Worm (Caenorhabditis elegans) whole organism, L4/young adult: ENCODE data around the gene Y43F8B.15.

Source experiments
- W03F9.2 ChIP-seq: fragments of 150-350 bp; optimal IDR thresholded peaks from 2 replicates; lab custom pipeline; 2014; ENCODE audit warnings: missing biosample characterization, missing genetic modification characterization
- dao-5 ChIP-seq: sonication (generic microtip); optimal IDR thresholded peaks from 2 replicates; lab custom pipeline; 2016; ENCODE audit warnings: missing genotype, missing genetic modification characterization, moderate library complexity, missing compliant biosample characterization
- him-1 ChIP-seq: sonication (generic microtip); optimal IDR thresholded peaks from 2 replicates; lab custom pipeline; 2016; ENCODE audit warnings: missing genotype, missing genetic modification reagents, missing genetic modification characterization, missing compliant biosample characterization

Y43F8B.15 gene

ce11 chrV:19443599-19443998 is 18.3 kb downstream of the Y43F8B.15 start:
- TF ChIP-seq W03F9.2 (tag; lab: Kevin White, UChicago): no peak
- no peak for TF ChIP-seq dao-5 (tag; lab: Kevin White, UChicago)
- TF ChIP-seq him-1: no peak

DNA sequence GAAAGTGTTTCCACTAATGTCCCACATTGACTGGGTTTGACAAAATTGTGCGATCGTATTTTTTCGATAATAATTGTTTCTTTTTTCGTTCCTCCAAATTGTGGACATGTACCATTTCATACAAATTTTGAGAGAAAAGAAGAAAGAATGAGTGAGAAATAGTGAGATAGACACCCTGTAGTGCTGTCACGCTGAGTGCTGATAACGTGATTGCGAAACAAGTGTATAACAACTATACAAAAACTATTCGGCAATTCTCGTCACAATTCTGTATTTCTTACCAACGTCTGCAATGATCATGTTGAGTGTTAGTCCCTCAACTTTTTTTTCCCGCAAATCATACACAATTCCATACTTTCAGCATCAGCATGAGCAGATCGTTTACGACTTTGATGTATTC is 25.6 kb downstream of the Y43F8B.15 start, which contains the start of gene C25F9.14:
Gene C25F9.14 (plus strand): TSS at position 178 of the 400 bp plus-strand sequence.
- TF ChIP-seq dao-5 (tag; lab: Kevin White, UChicago): no peak
- TF ChIP-seq him-1: no peak
- TF ChIP-seq W03F9.2 (tag; lab: Kevin White, UChicago): no peak

- no peak for TF ChIP-seq W03F9.2 (tag; lab: Kevin White, UChicago)
- TF ChIP-seq him-1: no peak
- TF ChIP-seq dao-5 (tag; lab: Kevin White, UChicago): no peak
Measured at ce11 chrV:19433806-19434437, 28.0 kb downstream of the Y43F8B.15 start, which contains the start of gene C25F9.16. C25F9.16 (plus strand) TSS chrV:19434387.

DNA sequence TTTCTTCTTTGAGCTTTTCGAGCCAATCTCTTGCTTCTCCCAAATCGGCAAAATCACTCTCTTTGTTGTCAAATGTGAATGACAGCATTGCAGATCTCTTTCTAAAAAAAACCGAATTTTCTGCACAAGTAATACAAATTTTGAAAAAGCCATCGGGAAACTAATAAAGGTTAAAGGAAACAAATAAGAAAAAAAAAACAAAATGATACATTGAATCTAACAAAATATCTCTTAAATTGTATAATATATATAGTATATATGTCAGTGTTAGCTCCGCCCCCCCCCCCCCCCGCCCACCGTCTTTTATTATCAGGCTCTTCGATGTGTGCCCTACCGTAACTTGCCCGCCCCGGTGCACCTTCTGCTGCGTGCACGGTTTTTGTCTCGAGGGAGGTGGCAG is 28.9 kb downstream of the Y43F8B.15 start, which contains the start of gene C25F9.11:
Gene C25F9.11 (minus strand): TSS at position 101 of the 400 bp plus-strand sequence.
- TF ChIP-seq dao-5 (tag; lab: Kevin White, UChicago): no peak
- no peak for TF ChIP-seq him-1
- TF ChIP-seq W03F9.2 (tag; lab: Kevin White, UChicago): no peak

DNA sequence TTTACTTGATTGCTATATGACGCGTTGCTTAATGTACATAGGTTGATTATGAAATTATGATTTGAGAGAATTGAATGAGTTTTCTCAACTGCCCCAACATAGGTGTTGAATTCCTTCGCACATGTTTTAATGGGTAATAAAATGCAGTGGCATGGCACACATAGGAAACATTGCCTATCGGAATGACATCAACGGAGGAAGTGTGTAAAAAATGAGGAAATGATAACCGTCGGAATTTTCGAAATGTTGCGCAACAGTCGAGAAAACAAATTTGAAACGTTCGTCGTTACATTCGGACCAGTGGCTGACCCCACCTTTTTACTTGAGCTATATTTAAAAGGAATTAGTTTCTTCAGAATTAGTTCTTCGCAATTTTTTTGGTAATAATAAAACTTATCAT is 29.9 kb downstream of the Y43F8B.15 start:
- TF ChIP-seq him-1 (no peak), W03F9.2 (tag; lab: Kevin White, UChicago) (no peak), dao-5 (tag; lab: Kevin White, UChicago) (no peak)

- TF ChIP-seq W03F9.2 (tag; lab: Kevin White, UChicago): no peak
- no peak for TF ChIP-seq him-1
- TF ChIP-seq dao-5 (tag; lab: Kevin White, UChicago): no peak
Measured at ce11 chrV:19431036-19431435, 30.9 kb downstream of the Y43F8B.15 start, which contains the start of gene srw-85. srw-85 (minus strand) TSS chrV:19431136.

DNA sequence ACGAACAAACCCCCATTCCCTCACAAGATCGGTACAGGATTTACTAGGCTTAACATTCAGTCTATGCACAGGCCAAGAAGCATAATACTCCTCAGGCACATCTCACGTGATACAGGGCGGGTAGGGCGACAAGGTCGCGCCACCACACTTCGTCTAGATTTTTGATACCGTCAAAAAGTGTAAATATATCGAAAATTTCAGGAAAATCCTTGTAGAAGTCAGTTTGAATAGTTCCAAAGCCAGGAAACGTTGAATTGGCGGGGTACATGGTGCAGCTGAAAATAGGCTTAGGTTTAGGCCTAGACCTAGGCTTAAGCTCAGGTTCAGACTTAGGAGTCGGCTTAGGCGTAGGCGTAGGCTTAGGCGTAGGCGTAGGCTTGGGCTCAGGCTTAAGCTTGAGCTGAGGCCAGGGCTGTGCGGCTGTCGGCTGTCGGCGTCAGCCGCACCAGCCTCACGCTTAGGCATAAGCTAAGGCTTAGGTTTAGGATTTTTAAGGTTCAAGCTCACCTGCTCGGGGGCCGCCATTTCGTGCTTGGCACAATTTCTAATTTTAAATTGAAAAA is 31.5 kb downstream of the Y43F8B.15 start:
- no peak for TF ChIP-seq dao-5 (tag; lab: Kevin White, UChicago)
- no peak for TF ChIP-seq him-1
- no peak for TF ChIP-seq W03F9.2 (tag; lab: Kevin White, UChicago)

ce11 chrV:19429605-19430004 is 32.3 kb downstream of the Y43F8B.15 start:
- no peak for TF ChIP-seq him-1
- TF ChIP-seq W03F9.2 (tag; lab: Kevin White, UChicago): no peak
- no peak for TF ChIP-seq dao-5 (tag; lab: Kevin White, UChicago)

DNA sequence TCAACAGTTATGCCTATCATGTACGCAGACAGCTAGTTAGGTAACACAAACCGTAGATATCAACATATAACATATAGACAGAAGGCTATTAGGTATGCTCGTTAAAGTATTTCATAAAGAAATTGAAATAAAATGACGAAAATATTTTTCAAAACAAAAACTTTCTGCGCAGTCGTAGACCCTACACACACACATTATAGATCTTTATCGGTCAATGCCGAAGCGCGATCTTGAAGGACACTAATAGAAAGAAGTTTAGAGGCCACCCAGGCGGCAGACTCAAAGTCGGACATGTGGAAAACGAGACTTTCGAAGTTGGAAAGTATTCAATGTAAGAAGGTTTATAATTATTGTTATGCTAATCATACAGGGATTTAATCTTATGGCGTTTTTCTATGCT is 33.0 kb downstream of the Y43F8B.15 start:
- TF ChIP-seq dao-5 (tag; lab: Kevin White, UChicago) (no peak), W03F9.2 (tag; lab: Kevin White, UChicago) (no peak), him-1 (no peak)

DNA sequence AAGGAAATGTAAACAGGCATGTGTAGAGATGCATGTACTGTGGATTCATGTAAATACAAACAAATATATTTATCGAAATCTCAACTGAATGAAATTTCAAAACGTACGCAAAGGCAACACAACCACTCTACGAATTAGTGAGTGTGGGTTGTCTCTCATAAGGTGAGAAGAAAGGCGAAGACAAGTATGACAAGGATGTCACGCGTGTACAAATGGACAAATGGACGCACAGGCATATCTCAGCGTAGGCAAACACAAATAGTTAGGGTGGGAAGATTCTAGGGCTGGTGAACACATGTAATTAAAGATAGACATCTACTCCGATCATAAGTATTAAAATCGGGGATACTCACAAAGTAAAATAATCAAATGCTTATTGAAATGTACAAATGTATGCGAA is 33.8 kb downstream of the Y43F8B.15 start:
- TF ChIP-seq him-1 (no peak), W03F9.2 (tag; lab: Kevin White, UChicago) (no peak), dao-5 (tag; lab: Kevin White, UChicago) (no peak)

DNA sequence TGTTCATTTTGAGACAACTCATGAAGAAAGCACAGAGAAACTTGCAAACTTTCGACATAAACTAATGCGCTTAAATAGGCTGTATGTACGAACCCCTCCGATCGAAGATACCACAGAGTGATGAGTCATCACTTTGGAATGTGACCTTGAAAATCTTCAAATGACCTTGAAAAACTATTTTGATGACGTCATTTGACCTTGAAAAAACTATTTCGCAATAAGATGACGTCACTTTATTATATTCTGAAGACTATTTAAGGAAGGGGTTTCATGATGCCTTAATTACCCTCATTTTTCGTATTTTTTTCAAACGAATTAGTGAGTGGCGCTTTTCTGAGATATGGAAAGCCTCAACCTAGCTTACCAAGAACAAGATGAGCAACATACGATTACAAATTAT is 40.8 kb downstream of the Y43F8B.15 start, which contains the start of gene C25F9.2:
Gene C25F9.2 (plus strand): TSS at position 341 of the 400 bp plus-strand sequence.
- TF ChIP-seq him-1: no peak
- TF ChIP-seq dao-5 (tag; lab: Kevin White, UChicago): no peak
- no peak for TF ChIP-seq W03F9.2 (tag; lab: Kevin White, UChicago)

DNA sequence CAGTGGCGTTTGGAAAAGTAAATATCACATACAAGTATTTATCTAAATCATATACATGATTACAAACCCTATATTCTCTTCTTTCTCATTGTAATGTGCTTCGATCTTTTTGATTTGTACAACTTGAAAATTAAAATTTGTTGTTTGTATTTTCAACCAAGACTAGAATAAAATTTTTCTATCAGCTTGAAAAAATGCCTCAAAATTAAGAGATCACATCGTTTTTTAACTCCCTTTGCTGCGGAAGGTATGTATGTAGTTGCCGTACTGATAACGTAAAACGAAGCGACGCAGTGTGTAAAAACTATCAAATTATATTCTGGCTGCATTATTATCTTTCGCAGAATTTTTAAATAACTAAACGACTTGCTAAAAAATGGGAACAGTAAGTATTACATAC is 44.1 kb downstream of the Y43F8B.15 start, which contains the start of gene C25F9.15:
Gene C25F9.15 (plus strand): TSS at position 301 of the 400 bp plus-strand sequence.
- TF ChIP-seq dao-5 (tag; lab: Kevin White, UChicago): no peak
- TF ChIP-seq W03F9.2 (tag; lab: Kevin White, UChicago): no peak
- TF ChIP-seq him-1: no peak

DNA sequence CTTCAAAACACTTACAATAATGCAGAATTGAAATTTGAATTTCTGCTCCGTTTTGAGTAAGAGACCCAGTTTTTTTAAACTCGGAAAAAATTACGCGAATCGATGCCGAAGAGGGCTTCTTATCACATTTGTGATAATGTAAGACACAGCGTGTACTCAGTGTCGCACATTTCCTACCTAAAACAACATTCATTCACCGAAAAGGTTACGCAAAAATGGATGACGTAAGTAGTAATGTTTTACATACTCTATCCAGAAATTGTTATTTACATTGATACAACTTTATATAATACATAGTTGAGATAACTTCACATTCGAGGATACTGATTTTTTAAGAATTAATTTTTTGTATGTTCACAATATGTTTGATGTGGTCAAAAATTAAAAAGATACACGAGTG is 45.4 kb downstream of the Y43F8B.15 start, which contains the start of the genes C25F9.4 and C25F9.9:
Gene C25F9.4 (minus strand): TSS at position 101 of the 400 bp plus-strand sequence.
Gene C25F9.9 (plus strand): TSS at position 137 of the 400 bp plus-strand sequence.
- no peak for TF ChIP-seq W03F9.2 (tag; lab: Kevin White, UChicago)
- TF ChIP-seq dao-5 (tag; lab: Kevin White, UChicago): no peak
- TF ChIP-seq him-1: no peak

- TF ChIP-seq dao-5 (tag; lab: Kevin White, UChicago) (no peak), W03F9.2 (tag; lab: Kevin White, UChicago) (no peak), him-1 (no peak)
Measured at ce11 chrV:19410663-19411062, 51.3 kb downstream of the Y43F8B.15 start, which contains the start of gene C25F9.5. C25F9.5 (minus strand) TSS chrV:19410857.
